Worm (Caenorhabditis elegans): Measurements from ENCODE around the gene C45B2.8.

The C45B2.8 gene

ce11 chrX:6107962-6108361 lies 20.2 kb downstream of the C45B2.8 start:
- no peak for TF ChIP-seq him-1 (tag; optimal IDR thresholded peaks at IDR 0.05)
- no peak for TF ChIP-seq dao-5 (tag; optimal IDR thresholded peaks at IDR 0.05)
- no peak for TF ChIP-seq W03F9.2 (tag; optimal IDR thresholded peaks at IDR 0.05)

ce11 chrX:6109288-6109770 lies 21.6 kb downstream of the C45B2.8 start, which contains the start of gene kynu-1:
TSS of gene kynu-1 (minus strand) at chrX:6109338.
- TF ChIP-seq W03F9.2 (tag; optimal IDR thresholded peaks at IDR 0.05) (no peak), dao-5 (tag; optimal IDR thresholded peaks at IDR 0.05) (no peak), him-1 (tag; optimal IDR thresholded peaks at IDR 0.05) (no peak)

ce11 chrX:6112817-6113216 lies 25.0 kb downstream of the C45B2.8 start, which contains the start of gene prx-3:
TSS of gene prx-3 (minus strand) at chrX:6112917.
- no peak for TF ChIP-seq him-1 (tag; optimal IDR thresholded peaks at IDR 0.05)
- no peak for TF ChIP-seq W03F9.2 (tag; optimal IDR thresholded peaks at IDR 0.05)
- TF ChIP-seq dao-5 (tag; optimal IDR thresholded peaks at IDR 0.05), result no peak

DNA sequence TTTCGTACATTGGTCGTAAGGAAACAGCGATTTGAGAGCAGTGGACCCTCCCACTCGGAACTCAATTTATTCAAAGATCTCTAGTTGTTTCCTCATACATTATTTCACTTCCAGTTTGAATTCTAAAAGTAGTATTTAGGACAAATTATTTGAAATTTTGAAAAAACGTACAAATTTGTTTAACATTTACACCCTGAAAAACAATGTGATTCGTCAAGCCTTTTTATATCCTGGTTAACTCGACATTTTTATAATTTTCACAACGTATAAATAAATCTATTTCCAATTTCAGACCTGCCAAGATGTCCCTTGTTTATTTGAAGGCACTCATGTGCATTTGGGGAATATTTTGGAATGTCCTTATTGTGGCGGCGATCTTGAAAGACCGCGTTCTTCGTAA lies 27.7 kb downstream of the C45B2.8 start, which contains the start of gene C15H9.3:
TSS of gene C15H9.3 (plus strand) at position 301 of the 400 bp plus-strand sequence.
- TF ChIP-seq W03F9.2 (tag; optimal IDR thresholded peaks at IDR 0.05), result no peak
- no peak for TF ChIP-seq him-1 (tag; optimal IDR thresholded peaks at IDR 0.05)
- TF ChIP-seq dao-5 (tag; optimal IDR thresholded peaks at IDR 0.05), result no peak

DNA sequence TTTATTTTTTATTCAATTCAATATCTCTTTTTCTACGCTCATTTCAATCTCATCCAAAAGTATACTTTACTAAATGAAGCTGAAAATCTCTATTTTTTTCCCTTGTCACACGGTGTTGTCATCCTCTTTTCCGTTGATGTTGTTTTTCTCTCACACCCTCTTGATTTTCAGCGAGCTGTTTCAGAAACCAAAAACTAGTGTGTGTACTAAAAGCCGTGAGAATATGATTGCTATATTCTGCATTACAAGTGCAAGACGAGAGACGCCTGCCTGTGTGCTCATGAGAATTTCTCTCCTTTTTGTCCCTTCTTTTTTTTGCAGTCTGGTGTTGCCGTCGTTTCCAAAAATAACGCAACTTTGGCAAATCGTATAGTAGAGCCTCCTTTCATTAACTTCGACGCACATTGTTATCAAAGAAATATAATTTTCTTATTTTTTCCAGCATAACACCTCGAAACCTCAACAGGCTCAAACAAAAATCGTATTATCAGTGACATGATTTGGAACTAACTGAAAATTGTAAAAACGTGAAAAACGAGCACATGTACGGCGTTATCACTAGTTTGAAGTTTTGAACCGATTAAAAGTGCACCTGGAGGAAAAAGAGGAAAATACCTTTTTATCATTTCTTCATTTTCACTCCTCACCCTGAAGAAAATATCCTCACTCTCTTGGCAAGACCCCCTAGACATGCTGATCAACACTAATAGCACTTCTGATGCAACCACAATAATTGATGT lies 30.5 kb downstream of the C45B2.8 start, which contains the start of gene C15H9.2:
TSS of gene C15H9.2 (plus strand) at position 441 of the 740 bp plus-strand sequence.
- TF ChIP-seq dao-5 (tag; optimal IDR thresholded peaks at IDR 0.05) (no peak), him-1 (tag; optimal IDR thresholded peaks at IDR 0.05) (no peak), W03F9.2 (tag; optimal IDR thresholded peaks at IDR 0.05) (no peak)

DNA sequence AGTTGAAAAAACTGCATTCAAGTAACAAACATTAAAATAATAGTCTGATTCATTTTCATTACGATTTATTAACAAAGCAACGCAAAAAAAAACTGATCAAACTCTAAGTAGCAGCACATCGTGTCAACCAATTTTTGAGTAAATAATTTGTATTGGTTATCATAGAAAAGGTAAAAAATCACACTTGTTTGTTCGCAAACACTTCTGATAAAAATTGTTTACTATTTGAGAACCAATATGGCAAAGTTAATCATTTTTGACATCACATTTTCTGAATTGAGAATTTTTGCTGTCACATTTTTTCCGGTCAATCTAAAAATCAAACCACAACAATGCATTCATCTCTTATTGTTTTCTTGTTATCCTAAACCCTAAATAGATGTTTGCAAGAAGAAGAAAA lies 33.5 kb downstream of the C45B2.8 start:
- TF ChIP-seq W03F9.2 (tag; optimal IDR thresholded peaks at IDR 0.05) (no peak), him-1 (tag; optimal IDR thresholded peaks at IDR 0.05) (no peak), dao-5 (tag; optimal IDR thresholded peaks at IDR 0.05) (no peak)

- TF ChIP-seq W03F9.2 (tag; optimal IDR thresholded peaks at IDR 0.05), result no peak
- no peak for TF ChIP-seq him-1 (tag; optimal IDR thresholded peaks at IDR 0.05)
- no peak for TF ChIP-seq dao-5 (tag; optimal IDR thresholded peaks at IDR 0.05)
These were observed 34.2 kb downstream of the C45B2.8 start, which contains the start of gene nnt-1 for ce11 chrX:6122026-6122425. TSS of gene nnt-1 (plus strand) at chrX:6122311.

ce11 chrX:6128225-6128686 lies 40.5 kb downstream of the C45B2.8 start, which contains the start of gene C15H9.9:
TSS of gene C15H9.9 (minus strand) at chrX:6128275.
- TF ChIP-seq dao-5 (tag; optimal IDR thresholded peaks at IDR 0.05), result no peak
- TF ChIP-seq him-1 (tag; optimal IDR thresholded peaks at IDR 0.05), result peak; percentile 54
- TF ChIP-seq W03F9.2 (tag; optimal IDR thresholded peaks at IDR 0.05), result no peak

- no peak for TF ChIP-seq him-1 (tag; optimal IDR thresholded peaks at IDR 0.05)
- TF ChIP-seq W03F9.2 (tag; optimal IDR thresholded peaks at IDR 0.05), result no peak
- no peak for TF ChIP-seq dao-5 (tag; optimal IDR thresholded peaks at IDR 0.05)
These were observed 41.0 kb downstream of the C45B2.8 start for ce11 chrX:6128773-6129172.

DNA sequence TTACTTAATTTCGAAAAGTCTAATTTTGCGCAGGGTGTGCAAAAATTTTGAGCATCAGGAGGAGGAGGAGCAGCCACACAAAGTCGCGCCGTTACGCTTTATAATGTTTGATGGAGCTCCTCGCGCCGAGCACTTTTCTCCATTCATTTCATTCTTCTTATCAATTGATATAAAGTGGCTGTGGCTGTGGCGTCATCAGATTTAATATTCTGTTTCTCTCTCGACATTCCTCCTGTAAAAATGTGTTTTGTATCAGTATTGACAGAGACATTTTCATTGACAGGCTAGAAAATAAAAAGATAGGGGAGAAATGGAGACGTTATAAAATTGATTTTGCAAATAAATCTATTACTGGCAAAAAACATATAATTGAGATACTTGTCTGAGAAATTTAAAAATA lies 41.5 kb downstream of the C45B2.8 start:
- TF ChIP-seq him-1 (tag; optimal IDR thresholded peaks at IDR 0.05), result no peak
- no peak for TF ChIP-seq dao-5 (tag; optimal IDR thresholded peaks at IDR 0.05)
- TF ChIP-seq W03F9.2 (tag; optimal IDR thresholded peaks at IDR 0.05), result no peak

DNA sequence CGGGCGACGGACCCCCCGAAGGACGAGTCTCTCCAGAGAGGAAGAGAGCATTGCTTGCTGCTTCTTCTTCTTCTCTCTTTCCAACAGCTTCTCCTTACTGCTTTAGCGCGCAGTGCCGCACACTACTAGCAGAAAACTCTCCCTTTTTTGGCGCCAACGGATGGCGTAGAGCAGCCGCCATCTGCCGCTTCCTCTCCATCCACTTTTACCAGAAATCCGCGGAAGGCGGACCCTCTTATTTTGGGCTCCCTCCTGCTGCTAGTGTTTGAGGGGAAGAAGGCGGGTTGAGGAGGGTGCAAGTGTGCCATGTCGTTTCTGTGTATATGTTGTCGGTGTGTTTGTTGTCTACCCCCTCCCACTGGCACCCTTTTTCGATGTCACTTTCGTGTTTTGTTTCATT lies 46.6 kb downstream of the C45B2.8 start:
- TF ChIP-seq W03F9.2 (tag; optimal IDR thresholded peaks at IDR 0.05), result no peak
- no peak for TF ChIP-seq him-1 (tag; optimal IDR thresholded peaks at IDR 0.05)
- TF ChIP-seq dao-5 (tag; optimal IDR thresholded peaks at IDR 0.05), result no peak

All from whole organism, L4/young adult.